Fruit fly (Drosophila melanogaster): Measurements from ENCODE around the gene CG15577.

CG15577 gene

DNA sequence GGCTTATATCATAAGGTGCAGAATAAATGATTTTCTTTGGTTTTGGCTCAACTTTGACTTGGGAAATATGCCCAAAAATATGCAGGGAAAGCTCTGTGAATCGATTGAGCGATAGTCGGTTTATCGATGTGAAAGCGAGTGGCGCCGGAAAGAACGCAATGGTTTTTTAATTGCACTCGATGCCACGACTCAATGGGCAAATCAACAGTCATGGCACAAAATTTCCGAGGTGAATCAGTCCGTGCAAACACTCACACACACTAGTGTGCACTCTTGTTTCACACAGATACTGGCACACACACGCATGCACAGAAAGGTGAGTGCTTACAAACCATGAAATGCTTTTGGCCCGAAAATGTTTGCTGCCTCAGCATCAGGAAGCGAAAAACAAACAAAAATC is 36.7 kb downstream of the CG15577 start:
- TF ChIP-seq CG12605 (GFP tag; IDR thresholded peaks at IDR 0.05) (no peak), CG17806 (tag; optimal IDR thresholded peaks at IDR 0.05) (no peak), CG4496 (GFP tag; IDR thresholded peaks at IDR 0.05) (peak; percentile 73), Pif1A (GFP tag; optimal IDR thresholded peaks at IDR 0.05) (no peak)

Measured in whole organism, pupa.